Worm (Caenorhabditis elegans) whole organism, young adult: ENCODE measurements around the gene vab-23.

Experiments
- C06A6.2 ChIP-seq: fragments of 200-800 bp; sonication (Bioruptor generic); conservative IDR thresholded peaks from 2 replicates; pipeline ENCODE4 v1.3.6; 2022; ENCODE audit warnings: missing genetic modification characterization, missing compliant biosample characterization
- Y56A3A.18 ChIP-seq: fragments of 200-800 bp; sonication (Bioruptor generic); IDR thresholded peaks from 2 replicates; pipeline ENCODE4 v1.3.6; 2022; ENCODE audit warnings: missing genetic modification reagents, missing genetic modification characterization, missing compliant biosample characterization
- attf-6 ChIP-seq: fragments of 200-800 bp; sonication (Bioruptor generic); IDR thresholded peaks from 2 replicates; pipeline ENCODE4 v1.3.6; 2022; ENCODE audit warnings: missing genetic modification reagents, missing genetic modification characterization, missing compliant biosample characterization
- dpl-1 ChIP-seq: fragments of 150-350 bp; optimal IDR thresholded peaks from 2 replicates; lab custom pipeline; 2014; ENCODE audit warnings: missing biosample characterization, missing genetic modification reagents, missing genetic modification characterization
- snpc-4 ChIP-seq, 5 experiments: fragments of 150-350 bp in 1 of 5; sonication (generic microtip) in 4 of 5; optimal IDR thresholded peaks; 2 replicates each; lab custom pipeline; 2014 to 2018; ENCODE audit warnings: missing genetic modification characterization in 5 of 5, missing biosample characterization in 3 of 5, antibody characterized with exemption in 2 of 5, mild to moderate bottlenecking in 2 of 5, missing compliant biosample characterization in 2 of 5, missing genotype in 2 of 5, moderate library complexity in 2 of 5, missing genetic modification reagents in 1 of 5
- unc-62 ChIP-seq: fragments of 150-350 bp; optimal IDR thresholded peaks from 2 replicates; lab custom pipeline; 2014; ENCODE audit warnings: missing biosample characterization, missing genetic modification reagents, missing genetic modification characterization
- ztf-18 ChIP-seq: sonication (generic microtip); optimal IDR thresholded peaks from 2 replicates; lab custom pipeline; 2016; ENCODE audit warnings: missing genotype, mild to moderate bottlenecking, missing genetic modification characterization, missing compliant biosample characterization
- ztf-28 ChIP-seq: fragments of 200-800 bp; sonication (Bioruptor generic); IDR thresholded peaks from 2 replicates; pipeline ENCODE4 v1.3.6; 2022; ENCODE audit warnings: missing genetic modification reagents, missing genetic modification characterization, missing compliant biosample characterization

DNA sequence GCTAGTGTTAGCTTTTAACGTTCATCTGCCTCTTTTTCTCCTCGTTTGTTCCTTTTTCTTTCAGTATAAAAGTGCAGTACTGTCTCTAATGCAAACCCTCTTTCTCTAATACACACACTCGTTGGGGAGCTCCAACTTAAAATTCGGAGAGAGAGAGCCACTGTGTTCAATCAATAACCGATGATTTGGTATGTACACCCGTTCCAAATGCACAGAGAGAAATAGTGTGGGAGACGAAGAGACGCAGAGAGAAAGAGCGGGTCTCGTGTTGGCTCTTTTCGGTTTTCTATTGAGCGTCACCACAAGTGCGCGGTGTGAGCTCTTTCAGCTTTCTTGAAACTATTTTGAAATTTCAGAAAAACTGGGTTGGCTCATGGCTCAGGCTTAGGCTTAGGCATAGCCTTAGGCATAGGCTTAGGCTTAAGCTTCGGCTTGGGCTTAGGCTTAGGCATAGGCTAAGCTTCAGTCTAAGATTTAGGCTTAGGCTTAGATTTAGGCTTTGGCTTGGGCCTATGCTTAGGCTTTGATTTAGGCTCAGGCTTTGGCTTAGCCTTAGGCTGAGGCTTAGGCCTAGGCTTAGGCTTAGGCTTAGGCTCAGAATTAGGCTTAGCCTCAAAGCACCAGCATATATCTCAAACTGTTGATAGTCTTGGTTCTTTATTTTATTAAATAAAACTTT is 22.7 kb upstream of the vab-23 start:
- TF ChIP-seq attf-6 (GFP tag; lab: Robert Waterston, UW) = no peak
- TF ChIP-seq ztf-18 = no peak
- TF ChIP-seq C06A6.2 (GFP tag; lab: Robert Waterston, UW) = no peak
- TF ChIP-seq Y56A3A.18 = no peak
- TF ChIP-seq unc-62 = no peak
- no peak for TF ChIP-seq dpl-1 (GFP tag; lab: Kevin White, UChicago)
- no peak for TF ChIP-seq snpc-4 (GFP tag; optimal IDR thresholded peaks at IDR 0.05; lab: Kevin White, UChicago)
- no peak for TF ChIP-seq snpc-4 (tag; optimal IDR thresholded peaks at IDR 0.05; lab: Kevin White, UChicago)
- TF ChIP-seq ztf-28 (GFP tag; lab: Robert Waterston, UW) = no peak
